Worm (Caenorhabditis elegans) whole organism, early embryonic: Measurements from ENCODE around the gene npp-24.

Experiments used
- B0310.2 ChIP-seq: sonication (generic microtip); optimal IDR thresholded peaks from 2 replicates; lab custom pipeline; 2016; ENCODE audit warnings: mild to moderate bottlenecking, missing genetic modification characterization, missing compliant biosample characterization
- F13C5.2 ChIP-seq: sonication (generic microtip); optimal IDR thresholded peaks from 2 replicates; lab custom pipeline; 2017; ENCODE audit warnings: mild to moderate bottlenecking, missing genetic modification characterization, inconsistent platforms, missing compliant biosample characterization
- aly-1 ChIP-seq: sonication (generic microtip); optimal IDR thresholded peaks from 2 replicates; lab custom pipeline; 2016; ENCODE audit warnings: missing genetic modification characterization, missing compliant biosample characterization
- ama-1 ChIP-seq: fragments of 150-350 bp; optimal IDR thresholded peaks from 2 replicates; lab custom pipeline; 2014
- ceh-13 ChIP-seq: fragments of 200-800 bp; sonication (Bioruptor generic); optimal IDR thresholded peaks from 2 replicates; lab custom pipeline; 2018; ENCODE audit warnings: mild to moderate bottlenecking, missing genetic modification characterization, missing compliant biosample characterization
- ceh-36 ChIP-seq: sonication (generic microtip); optimal IDR thresholded peaks from 2 replicates; lab custom pipeline; 2016; ENCODE audit warnings: missing genetic modification characterization, inconsistent platforms, missing compliant biosample characterization
- ets-7 ChIP-seq: sonication (generic microtip); optimal IDR thresholded peaks from 2 replicates; lab custom pipeline; 2016; ENCODE audit warnings: missing genotype, missing genetic modification characterization, missing compliant biosample characterization
- flt-1 ChIP-seq: fragments of 200-800 bp; sonication (Bioruptor generic); IDR thresholded peaks from 2 replicates; pipeline ENCODE4 v1.3.6; 2022; ENCODE audit warnings: missing genetic modification characterization, missing compliant biosample characterization
- hmbx-1 ChIP-seq: sonication (generic microtip); optimal IDR thresholded peaks from 2 replicates; lab custom pipeline; 2016; ENCODE audit warnings: mild to moderate bottlenecking, missing genetic modification characterization, missing compliant biosample characterization
- hmg-4 ChIP-seq: fragments of 200-800 bp; sonication (Bioruptor generic); optimal IDR thresholded peaks from 2 replicates; lab custom pipeline; 2018; ENCODE audit warnings: mild to moderate bottlenecking, missing genetic modification characterization, missing compliant biosample characterization
- hnd-1 ChIP-seq: sonication (generic microtip); optimal IDR thresholded peaks from 2 replicates; lab custom pipeline; 2016; ENCODE audit warnings: missing genetic modification characterization, missing compliant biosample characterization
- pes-1 ChIP-seq: fragments of 200-800 bp; sonication (Bioruptor generic); IDR thresholded peaks from 2 replicates; pipeline ENCODE4 v1.3.6; 2022; ENCODE audit warnings: missing genetic modification reagents, missing genetic modification characterization, missing compliant biosample characterization
- scrt-1 ChIP-seq: fragments of 200-800 bp; sonication (Bioruptor generic); IDR thresholded peaks from 2 replicates; pipeline ENCODE4 v1.3.6; 2022; ENCODE audit warnings: missing genetic modification characterization, missing compliant biosample characterization
- sea-1 ChIP-seq: fragments of 200-800 bp; sonication (Bioruptor generic); conservative IDR thresholded peaks from 2 replicates; pipeline ENCODE4 v1.3.6; 2022; ENCODE audit warnings: missing genetic modification characterization, missing compliant biosample characterization
- tbx-11 ChIP-seq: fragments of 200-800 bp; sonication (Bioruptor generic); IDR thresholded peaks from 2 replicates; pipeline ENCODE4 v1.3.6; 2022; ENCODE audit warnings: missing genetic modification characterization, missing compliant biosample characterization
- tbx-37 ChIP-seq: fragments of 200-800 bp; sonication (Bioruptor generic); conservative IDR thresholded peaks from 2 replicates; pipeline ENCODE4 v1.3.6; 2022; ENCODE audit warnings: missing genetic modification reagents, missing genetic modification characterization, missing compliant biosample characterization
- tra-4 ChIP-seq: sonication (generic microtip); optimal IDR thresholded peaks from 2 replicates; lab custom pipeline; 2017; ENCODE audit warnings: missing genetic modification characterization, missing compliant biosample characterization

The npp-24 gene

ce11 chrII:5505820-5506287, at the start of gene npp-24:
Gene npp-24, plus strand, starts transcription at chrII:5505870.
- TF ChIP-seq ama-1 (lab: Kevin White, UChicago): no peak
- TF ChIP-seq hnd-1 (tag; lab: Kevin White, UChicago): no peak
- no peak for TF ChIP-seq sea-1 (GFP tag; lab: Robert Waterston, UW)
- TF ChIP-seq flt-1 (GFP tag; lab: Robert Waterston, UW): no peak
- TF ChIP-seq ceh-13 (GFP tag; lab: Kevin White, UChicago): no peak

- TF ChIP-seq tra-4 (tag; lab: Kevin White, UChicago) (no peak), flt-1 (GFP tag; lab: Robert Waterston, UW) (no peak), hmbx-1 (no peak), aly-1 (tag; lab: Kevin White, UChicago) (no peak), scrt-1 (GFP tag; lab: Robert Waterston, UW) (no peak), hmg-4 (GFP tag; lab: Kevin White, UChicago) (no peak), ceh-13 (GFP tag; lab: Kevin White, UChicago) (no peak), F13C5.2 (tag; lab: Kevin White, UChicago) (no peak), ets-7 (tag; lab: Kevin White, UChicago) (no peak), tbx-37 (GFP tag; lab: Robert Waterston, UW) (no peak), pes-1 (GFP tag; lab: Robert Waterston, UW) (no peak), tbx-11 (GFP tag; lab: Robert Waterston, UW) (no peak), ceh-36 (no peak), hnd-1 (tag; lab: Kevin White, UChicago) (no peak), sea-1 (GFP tag; lab: Robert Waterston, UW) (no peak), B0310.2 (no peak), ama-1 (lab: Kevin White, UChicago) (no peak)
These were observed 46.8 kb upstream of the npp-24 start for ce11 chrII:5458683-5459410.

DNA sequence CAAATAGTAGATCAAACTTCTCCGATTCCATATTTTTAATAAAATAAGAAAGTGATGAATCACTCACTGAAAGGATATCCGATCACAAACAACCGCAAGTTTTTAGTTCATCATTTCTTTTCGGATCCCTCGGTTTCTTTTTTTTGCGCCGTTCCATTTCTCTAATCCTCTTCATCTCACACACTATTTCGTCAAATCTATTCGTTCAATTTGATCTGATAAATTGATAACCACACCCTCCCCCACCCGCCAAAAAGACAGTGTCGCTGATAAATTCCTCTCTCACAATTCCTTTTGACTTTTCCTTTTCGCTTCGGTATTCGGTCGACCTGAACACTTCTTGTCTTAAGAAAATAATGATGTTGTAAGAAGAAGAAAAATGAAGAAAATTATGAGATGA, 46.1 kb upstream of the npp-24 start:
- TF ChIP-seq tbx-11 (GFP tag; lab: Robert Waterston, UW): no peak
- TF ChIP-seq hnd-1 (tag; lab: Kevin White, UChicago): no peak
- TF ChIP-seq scrt-1 (GFP tag; lab: Robert Waterston, UW): no peak
- no peak for TF ChIP-seq hmbx-1

- no peak for TF ChIP-seq hmg-4 (GFP tag; lab: Kevin White, UChicago)
These were observed 44.8 kb upstream of the npp-24 start for ce11 chrII:5460911-5461310.

DNA sequence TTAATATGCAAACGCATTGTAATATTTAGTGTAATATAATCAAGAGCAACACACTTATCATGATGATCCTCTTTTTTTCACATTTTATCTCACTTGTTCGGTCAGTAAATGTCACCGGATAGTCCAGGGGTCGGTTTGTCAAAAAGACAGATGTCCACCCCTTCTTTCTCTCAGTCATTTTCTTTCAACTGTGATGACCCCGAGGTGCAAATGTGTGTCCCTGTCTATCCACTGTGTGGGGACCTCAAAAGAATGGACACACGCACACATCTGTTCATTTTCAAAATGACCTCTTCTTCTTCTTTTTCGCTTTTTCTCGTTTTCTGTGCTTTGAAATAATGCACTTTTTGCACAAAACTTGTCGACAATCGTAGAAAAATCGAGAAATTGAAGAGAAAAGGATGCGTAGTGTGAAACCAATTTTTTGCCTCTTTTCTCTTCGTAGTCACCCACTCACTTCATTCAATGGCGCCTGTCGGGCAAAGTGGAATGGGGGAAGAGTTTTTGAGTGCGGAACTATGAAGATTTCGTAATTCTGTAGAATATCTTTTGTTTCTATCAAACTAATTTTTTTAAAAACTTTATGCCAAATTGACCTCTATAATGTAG, 41.9 kb upstream of the npp-24 start:
- TF ChIP-seq hnd-1 (tag; lab: Kevin White, UChicago) (no peak), ets-7 (tag; lab: Kevin White, UChicago) (no peak), B0310.2 (no peak), F13C5.2 (tag; lab: Kevin White, UChicago) (peak; percentile 5), tra-4 (tag; lab: Kevin White, UChicago) (no peak), sea-1 (GFP tag; lab: Robert Waterston, UW) (no peak), ceh-36 (no peak), ceh-13 (GFP tag; lab: Kevin White, UChicago) (no peak), hmg-4 (GFP tag; lab: Kevin White, UChicago) (peak; percentile 47), pes-1 (GFP tag; lab: Robert Waterston, UW) (no peak), flt-1 (GFP tag; lab: Robert Waterston, UW) (no peak), tbx-37 (GFP tag; lab: Robert Waterston, UW) (0 out of 2 replicates have a peak, but pooled peaks have one; percentile 10)

DNA sequence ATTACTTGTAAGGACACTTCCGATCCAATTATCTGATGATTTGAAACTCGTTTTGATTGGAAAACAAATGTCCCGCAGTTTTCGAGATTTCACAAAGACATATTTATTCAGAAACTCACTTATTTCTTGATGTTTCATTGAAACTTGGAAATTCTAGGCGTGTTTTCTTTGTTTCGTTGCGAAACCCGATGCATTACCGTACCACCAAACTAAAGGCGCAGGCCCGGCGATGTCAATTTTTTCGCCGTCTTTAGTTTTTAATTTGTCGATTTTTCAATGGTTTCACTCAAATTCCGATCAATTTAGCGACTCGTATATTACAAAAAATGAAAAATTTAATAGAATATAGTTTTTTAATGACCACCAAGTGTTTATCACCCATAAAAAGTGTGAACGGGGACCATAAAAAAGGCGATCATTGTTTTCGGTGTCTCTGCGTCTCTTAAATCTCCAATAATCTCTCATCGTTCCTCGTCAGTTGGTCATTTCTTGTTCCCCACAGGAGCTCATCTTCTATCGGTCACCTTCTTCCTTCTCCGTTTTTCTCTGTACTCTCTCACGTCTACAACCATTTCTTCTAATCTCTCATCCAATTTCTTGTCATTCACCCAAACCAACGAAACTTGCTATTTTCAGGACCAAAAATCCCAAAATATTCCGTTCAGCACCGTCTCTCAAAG, 39.8 kb upstream of the npp-24 start, which contains the start of gene clr-1:
Gene clr-1 (plus strand): TSS at position 630 of the 680 bp plus-strand sequence.
- TF ChIP-seq hmbx-1 (no peak), flt-1 (GFP tag; lab: Robert Waterston, UW) (no peak), sea-1 (GFP tag; lab: Robert Waterston, UW) (no peak), ceh-13 (GFP tag; lab: Kevin White, UChicago) (no peak), B0310.2 (no peak), tbx-11 (GFP tag; lab: Robert Waterston, UW) (no peak), hmg-4 (GFP tag; lab: Kevin White, UChicago) (no peak), aly-1 (tag; lab: Kevin White, UChicago) (no peak), tbx-37 (GFP tag; lab: Robert Waterston, UW) (no peak), hnd-1 (tag; lab: Kevin White, UChicago) (no peak), scrt-1 (GFP tag; lab: Robert Waterston, UW) (no peak), ets-7 (tag; lab: Kevin White, UChicago) (no peak), tra-4 (tag; lab: Kevin White, UChicago) (no peak), ama-1 (lab: Kevin White, UChicago) (no peak), ceh-36 (no peak)

DNA sequence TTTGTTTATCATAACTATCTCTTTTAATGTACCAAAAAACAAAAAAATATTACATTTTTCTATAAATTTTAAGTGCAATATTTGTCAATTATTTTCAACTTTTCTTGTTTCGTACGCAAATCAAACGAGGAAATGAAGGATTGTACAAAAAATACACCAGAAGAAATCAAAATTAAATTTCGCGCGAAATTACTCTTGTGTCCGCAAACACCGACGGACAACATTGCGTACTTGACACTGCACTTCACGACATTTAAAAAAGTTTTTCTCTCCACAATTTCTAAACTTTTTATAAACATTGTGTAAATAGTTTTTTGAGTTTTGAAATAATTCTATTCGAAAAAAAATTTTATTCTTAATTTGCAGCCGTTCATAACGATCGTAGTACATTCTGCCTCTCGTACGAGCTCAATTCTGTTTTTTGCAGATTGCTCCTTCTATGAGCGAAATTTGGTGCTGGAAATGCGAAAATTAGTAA, 31.7 kb upstream of the npp-24 start, which contains the start of gene mrps-16:
Gene mrps-16 (plus strand): TSS at position 428 of the 478 bp plus-strand sequence.
- 0 out of 2 replicates have a peak, but pooled peaks have one; percentile 25 for TF ChIP-seq pes-1 (GFP tag; lab: Robert Waterston, UW)
- TF ChIP-seq F13C5.2 (tag; lab: Kevin White, UChicago): peak; percentile 68
- TF ChIP-seq aly-1 (tag; lab: Kevin White, UChicago): no peak
